Fruit fly (Drosophila melanogaster) whole organism, pupa: Measurements from ENCODE around the gene Dap160.
A peak's percentile ranks its signal among the peaks of the same experiment; 100 is the strongest.

Experiments used
- CG10348 ChIP-seq: fragments of 200-800 bp; sonication (Bioruptor generic); IDR thresholded peaks from 2 replicates; pipeline ENCODE4 v1.3.6; 2022; ENCODE audit warnings: missing biosample characterization, missing genetic modification characterization
- CG12605 ChIP-seq: fragments of 200-800 bp; sonication (Bioruptor generic); IDR thresholded peaks from 2 replicates; pipeline ENCODE4 v1.3.6; 2022; ENCODE audit warnings: missing biosample characterization, missing genetic modification characterization
- CG13204 ChIP-seq: fragments of 200-800 bp; sonication (Bioruptor generic); optimal IDR thresholded peaks from 2 replicates; lab custom pipeline; 2018; ENCODE audit warnings: missing biosample characterization, mild to moderate bottlenecking, missing genetic modification characterization, moderate library complexity
- CG14655 ChIP-seq: fragments of 200-800 bp; sonication (Bioruptor generic); optimal IDR thresholded peaks from 3 replicates; lab custom pipeline; 2017; ENCODE audit warnings: mild to moderate bottlenecking, missing biosample characterization, missing genetic modification reagents, missing genetic modification characterization
- CG15710 ChIP-seq: fragments of 200-800 bp; sonication (Bioruptor generic); optimal IDR thresholded peaks from 2 replicates; lab custom pipeline; 2018; ENCODE audit warnings: missing biosample characterization, mild to moderate bottlenecking, missing genetic modification characterization, moderate library complexity
- CG17806 ChIP-seq: fragments of 200-800 bp; sonication (Bioruptor generic); optimal IDR thresholded peaks from 2 replicates; lab custom pipeline; 2018; ENCODE audit warnings: missing biosample characterization, mild to moderate bottlenecking, missing genetic modification characterization, moderate library complexity
- CG32121 ChIP-seq: fragments of 200-800 bp; sonication (Bioruptor generic); IDR thresholded peaks from 2 replicates; pipeline ENCODE4 v1.3.6; 2022; ENCODE audit warnings: missing biosample characterization, missing genetic modification characterization
- CG34367 ChIP-seq: fragments of 200-800 bp; sonication (Bioruptor generic); optimal IDR thresholded peaks from 2 replicates; lab custom pipeline; 2018; ENCODE audit warnings: missing biosample characterization, mild to moderate bottlenecking, missing genetic modification characterization
- CG4496 ChIP-seq: fragments of 200-800 bp; sonication (Bioruptor generic); IDR thresholded peaks from 3 replicates; pipeline ENCODE4 v1.3.6; 2022; ENCODE audit warnings: missing biosample characterization, missing genetic modification characterization
- CG8301 ChIP-seq: fragments of 200-800 bp; sonication (Bioruptor generic); optimal IDR thresholded peaks from 2 replicates; lab custom pipeline; 2018; ENCODE audit warnings: missing biosample characterization, mild to moderate bottlenecking, missing genetic modification characterization
- CG9948 ChIP-seq: fragments of 200-800 bp; sonication (Bioruptor generic); optimal IDR thresholded peaks from 2 replicates; lab custom pipeline; 2018; ENCODE audit warnings: missing biosample characterization, mild to moderate bottlenecking, missing genetic modification characterization, moderate library complexity
- D1 ChIP-seq: fragments of 200-800 bp; sonication (Bioruptor generic); optimal IDR thresholded peaks from 2 replicates; lab custom pipeline; 2018; ENCODE audit warnings: missing biosample characterization, mild to moderate bottlenecking, missing genetic modification characterization, moderate library complexity
- EcR ChIP-seq: fragments of 200-800 bp; sonication (Bioruptor generic); optimal IDR thresholded peaks from 3 replicates; lab custom pipeline; 2019; ENCODE audit warnings: missing biosample characterization, missing genetic modification characterization, mild to moderate bottlenecking, moderate library complexity, missing genetic modification reagents
- Ets98B ChIP-seq: fragments of 200-800 bp; sonication (Bioruptor generic); IDR thresholded peaks from 2 replicates; pipeline ENCODE4 v1.3.6; 2022; ENCODE audit warnings: missing biosample characterization, missing genetic modification characterization
- Pif1A ChIP-seq: fragments of 200-800 bp; sonication (Bioruptor generic); optimal IDR thresholded peaks from 3 replicates; lab custom pipeline; 2016; ENCODE audit warnings: missing biosample characterization, missing genetic modification characterization
- Pif1B ChIP-seq: fragments of 200-800 bp; sonication (Bioruptor generic); optimal IDR thresholded peaks from 3 replicates; lab custom pipeline; 2016; ENCODE audit warnings: missing biosample characterization, missing genetic modification characterization
- Snoo ChIP-seq: fragments of 200-800 bp; sonication (Bioruptor generic); optimal IDR thresholded peaks from 3 replicates; lab custom pipeline; 2017; ENCODE audit warnings: missing biosample characterization, mild to moderate bottlenecking, missing genetic modification characterization, inconsistent platforms
- fd96Ca ChIP-seq: fragments of 200-800 bp; sonication (Bioruptor generic); IDR thresholded peaks from 3 replicates; pipeline ENCODE4 v1.3.6; 2022; ENCODE audit warnings: missing biosample characterization, missing genetic modification characterization
- gl ChIP-seq: fragments of 200-800 bp; sonication (Bioruptor generic); optimal IDR thresholded peaks from 2 replicates; lab custom pipeline; 2018; ENCODE audit warnings: missing biosample characterization, mild to moderate bottlenecking, missing genetic modification characterization
- rn ChIP-seq: fragments of 200-800 bp; sonication (Bioruptor generic); IDR thresholded peaks from 2 replicates; pipeline ENCODE4 v1.3.6; 2022; ENCODE audit warnings: missing biosample characterization, missing genetic modification characterization

Gene Dap160

DNA sequence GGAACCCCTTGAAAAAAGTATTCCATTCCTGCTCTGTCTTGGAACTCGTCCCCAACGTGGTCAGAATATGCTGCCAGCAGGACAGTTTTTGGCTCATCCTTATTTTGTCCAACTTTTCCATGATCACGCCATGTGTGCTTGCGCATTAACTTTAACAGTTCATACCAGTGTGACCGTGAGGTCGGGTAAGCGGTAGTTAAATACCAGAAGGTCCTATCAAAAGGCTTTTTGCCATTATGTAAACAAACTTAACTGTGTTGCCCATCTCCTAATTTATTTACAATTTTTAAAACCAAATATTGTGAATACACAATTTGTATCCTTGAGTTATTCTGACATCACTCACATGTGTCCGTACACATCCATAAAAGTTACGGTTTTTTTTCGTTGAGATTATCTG is 6.1 kb upstream of the Dap160 start, which contains the start of gene del:
Gene del (minus strand): TSS at position 305 of the 400 bp plus-strand sequence.
- TF ChIP-seq rn = no peak
- TF ChIP-seq CG15710 (tag; lab: Kevin White, UChicago) = no peak
- TF ChIP-seq D1 (tag; lab: Kevin White, UChicago) = no peak
- no peak for TF ChIP-seq CG34367
- no peak for TF ChIP-seq CG4496 (GFP tag; lab: Robert Waterston, UW)
- TF ChIP-seq CG8301 = no peak
- TF ChIP-seq CG13204 (GFP tag; lab: Kevin White, UChicago) = no peak
- no peak for TF ChIP-seq CG32121 (GFP tag; lab: Robert Waterston, UW)
- TF ChIP-seq Pif1B = no peak
- TF ChIP-seq gl (tag; lab: Kevin White, UChicago) = no peak
- TF ChIP-seq CG9948 (tag; lab: Kevin White, UChicago) = no peak
- TF ChIP-seq CG14655 (GFP tag; lab: Kevin White, UChicago) = no peak
- TF ChIP-seq fd96Ca (GFP tag; lab: Robert Waterston, UW) = no peak
- TF ChIP-seq Pif1A (GFP tag; lab: Kevin White, UChicago) = no peak
- no peak for TF ChIP-seq CG12605 (GFP tag; lab: Robert Waterston, UW)

DNA sequence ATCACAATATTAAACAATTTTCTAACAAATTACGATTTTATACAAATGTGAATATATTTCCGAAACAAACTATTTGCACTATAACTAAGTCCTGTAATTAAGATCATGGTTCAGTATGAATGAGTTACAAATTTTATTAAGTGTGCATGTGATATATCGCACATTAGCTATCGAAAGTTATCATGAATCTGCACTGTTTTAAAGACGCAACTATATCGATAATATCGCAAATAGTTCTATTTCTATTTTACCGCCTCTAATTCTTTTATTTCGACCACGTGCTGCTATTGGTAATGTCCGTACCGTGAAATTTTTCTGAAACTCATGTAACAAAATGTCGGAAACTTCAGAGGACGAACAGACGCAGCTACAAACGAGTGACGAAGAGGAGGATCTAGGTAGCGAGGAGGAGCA is 832 bp upstream of the Dap160 start, which contains the start of gene pths:
Gene pths (plus strand): TSS at position 258 of the 414 bp plus-strand sequence.
- no peak for TF ChIP-seq CG13204 (GFP tag; lab: Kevin White, UChicago)
- peak; percentile 6 for TF ChIP-seq CG34367
- peak; percentile 5 for TF ChIP-seq CG17806 (tag; lab: Kevin White, UChicago)
- TF ChIP-seq CG32121 (GFP tag; lab: Robert Waterston, UW) = 0 out of 2 replicates have a peak, but pooled peaks have one; percentile 38

DNA sequence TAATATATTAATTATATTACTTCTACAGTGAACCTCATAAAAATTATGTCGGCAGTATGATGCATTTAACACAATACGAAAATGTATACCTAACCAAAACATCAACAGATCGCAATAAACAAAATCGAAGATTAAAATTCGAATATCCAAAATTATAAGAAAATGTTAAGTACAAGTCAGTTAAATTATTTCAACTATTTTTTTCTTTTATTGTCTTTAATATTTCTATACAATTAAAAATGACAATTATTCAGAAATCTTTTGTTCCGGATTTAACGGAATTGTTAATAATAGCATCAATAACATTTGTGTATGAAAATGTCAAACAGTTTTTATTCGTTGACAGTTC is 328 bp upstream of the Dap160 start:
- no peak for TF ChIP-seq Snoo (tag; lab: Kevin White, UChicago)
- TF ChIP-seq CG17806 (tag; lab: Kevin White, UChicago) = no peak
- no peak for TF ChIP-seq CG10348 (GFP tag; lab: Robert Waterston, UW)
- no peak for TF ChIP-seq CG12605 (GFP tag; lab: Robert Waterston, UW)
- no peak for TF ChIP-seq CG13204 (GFP tag; lab: Kevin White, UChicago)
- TF ChIP-seq CG4496 (GFP tag; lab: Robert Waterston, UW) = no peak
- no peak for TF ChIP-seq fd96Ca (GFP tag; lab: Robert Waterston, UW)
- TF ChIP-seq CG15710 (tag; lab: Kevin White, UChicago) = no peak
- TF ChIP-seq Ets98B (GFP tag; lab: Robert Waterston, UW) = no peak

DNA sequence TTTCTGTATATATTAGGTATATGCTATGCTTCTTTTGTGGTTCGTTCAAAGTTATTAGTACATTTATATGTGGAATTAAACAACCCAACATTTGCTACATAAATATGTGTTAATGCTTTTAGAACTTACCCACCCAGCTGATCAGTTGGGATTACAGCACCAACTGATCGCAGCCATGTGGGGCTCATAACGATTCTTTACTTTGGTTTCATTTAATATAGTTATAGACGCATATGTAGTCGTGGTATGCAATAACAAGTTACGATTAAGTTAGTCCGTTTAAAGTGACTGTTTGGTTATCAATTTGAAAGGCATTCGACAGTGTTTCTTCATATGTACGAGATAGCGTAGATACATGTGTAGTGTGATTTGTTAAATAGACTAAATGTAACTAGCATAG is 6.4 kb downstream of the Dap160 start:
- TF ChIP-seq Pif1B = no peak
- no peak for TF ChIP-seq fd96Ca (GFP tag; lab: Robert Waterston, UW)

DNA sequence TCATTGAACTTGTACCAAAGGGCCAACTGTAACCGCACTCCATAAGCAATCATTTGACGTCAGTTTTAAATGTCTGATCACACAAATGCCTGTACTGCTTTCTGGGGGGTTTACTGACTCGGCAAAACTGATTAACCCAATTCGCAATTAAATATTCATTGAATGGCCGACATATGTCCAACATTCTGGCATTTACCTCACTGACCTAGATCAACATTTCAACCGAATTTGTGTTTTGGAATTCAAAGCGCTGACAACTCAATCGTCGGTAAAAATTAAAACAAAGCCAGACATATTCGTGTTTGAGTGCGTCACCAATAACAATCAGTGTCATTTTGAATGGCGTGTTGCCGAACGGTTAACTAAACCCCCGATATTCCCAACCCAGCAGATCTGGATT is 26.5 kb downstream of the Dap160 start:
- TF ChIP-seq CG10348 (GFP tag; lab: Robert Waterston, UW) = no peak
- TF ChIP-seq CG9948 (tag; lab: Kevin White, UChicago) = no peak
- TF ChIP-seq Snoo (tag; lab: Kevin White, UChicago) = no peak
- no peak for TF ChIP-seq EcR (GFP tag; lab: Kevin White, UChicago)
- TF ChIP-seq CG15710 (tag; lab: Kevin White, UChicago) = no peak
- TF ChIP-seq Pif1A (GFP tag; lab: Kevin White, UChicago) = no peak

DNA sequence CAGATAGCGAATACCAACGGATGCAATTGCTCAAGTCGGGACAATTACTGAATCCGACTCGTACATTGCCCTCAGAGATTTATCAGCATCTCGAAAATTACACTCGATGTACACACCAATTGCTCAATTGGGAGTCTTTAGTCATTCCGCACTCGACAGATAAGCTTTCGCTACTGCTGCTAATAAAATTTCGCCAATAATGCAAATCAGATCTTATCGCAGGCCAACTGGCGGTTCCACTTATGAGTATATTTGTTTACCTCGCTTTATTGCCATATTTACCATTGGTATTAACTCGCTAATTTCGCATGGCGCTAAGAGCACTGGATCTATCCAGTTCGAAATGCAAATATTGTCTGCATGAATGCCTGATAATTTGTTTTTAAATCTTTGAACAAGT is 28.6 kb downstream of the Dap160 start:
- no peak for TF ChIP-seq gl (tag; lab: Kevin White, UChicago)
- TF ChIP-seq Snoo (tag; lab: Kevin White, UChicago) = no peak
- TF ChIP-seq CG15710 (tag; lab: Kevin White, UChicago) = no peak
- TF ChIP-seq CG34367 = no peak
- no peak for TF ChIP-seq rn
- no peak for TF ChIP-seq CG32121 (GFP tag; lab: Robert Waterston, UW)
- TF ChIP-seq CG12605 (GFP tag; lab: Robert Waterston, UW) = no peak
- TF ChIP-seq EcR (GFP tag; lab: Kevin White, UChicago) = no peak

DNA sequence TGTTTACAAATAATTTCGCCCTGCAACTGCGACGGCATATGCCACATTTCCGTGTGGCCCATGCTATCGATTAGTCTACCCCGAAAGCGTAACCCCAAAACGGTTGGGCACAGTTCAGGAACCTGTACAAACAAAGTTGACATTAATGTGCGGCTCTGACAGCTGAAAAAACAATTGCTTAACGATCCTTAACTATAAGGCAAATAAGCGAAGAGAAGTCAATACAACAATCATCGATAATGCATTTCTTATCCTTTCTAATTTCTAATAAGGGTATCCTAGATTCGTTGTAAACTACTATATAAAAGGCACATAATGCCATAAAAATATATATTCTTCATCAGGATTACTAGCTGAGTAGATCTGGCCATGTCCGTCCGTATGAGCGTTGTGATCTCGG is 30.3 kb downstream of the Dap160 start:
- TF ChIP-seq CG14655 (GFP tag; lab: Kevin White, UChicago) (no peak), CG8301 (no peak), D1 (tag; lab: Kevin White, UChicago) (no peak), CG4496 (GFP tag; lab: Robert Waterston, UW) (no peak; the same call in 2 of the 3 replicates), CG32121 (GFP tag; lab: Robert Waterston, UW) (no peak), CG17806 (tag; lab: Kevin White, UChicago) (no peak), CG15710 (tag; lab: Kevin White, UChicago) (no peak), CG10348 (GFP tag; lab: Robert Waterston, UW) (no peak), Ets98B (GFP tag; lab: Robert Waterston, UW) (no peak), CG13204 (GFP tag; lab: Kevin White, UChicago) (no peak), CG34367 (no peak), rn (no peak), Pif1B (no peak), fd96Ca (GFP tag; lab: Robert Waterston, UW) (no peak), CG12605 (GFP tag; lab: Robert Waterston, UW) (no peak), gl (tag; lab: Kevin White, UChicago) (no peak)
